Fruit fly (Drosophila melanogaster): ENCODE results near the gene Vtld.

Gene Vtld

dm6 chr3L:19791688-19792073, 31.5 kb downstream of the Vtld start (continued):
- TF ChIP-seq Hr78 (GFP tag; optimal IDR thresholded peaks at IDR 0.05) (no peak), CG2199 (GFP tag; IDR thresholded peaks at IDR 0.05) (no peak), Kr (GFP tag; optimal IDR thresholded peaks at IDR 0.05) (no peak), CG17186 (GFP tag; optimal IDR thresholded peaks at IDR 0.05) (no peak), CG15073 (GFP tag; optimal IDR thresholded peaks at IDR 0.05) (no peak), exex (tag; optimal IDR thresholded peaks at IDR 0.05) (peak; percentile 68), Drgx (GFP tag; IDR thresholded peaks at IDR 0.05) (no peak; the same call in 1 of the 2 replicates), Bdp1 (GFP tag; optimal IDR thresholded peaks at IDR 0.05) (no peak), HLHmδ (GFP tag; optimal IDR thresholded peaks at IDR 0.05) (peak; percentile 21), Bgb (GFP tag; IDR thresholded peaks at IDR 0.05; ENCODE audit: partially characterized antibody) (peak; percentile 31; the same call in 1 of the 2 replicates), CG13624 (GFP tag; optimal IDR thresholded peaks at IDR 0.05) (no peak), knrl (GFP tag; IDR thresholded peaks at IDR 0.05; ENCODE audit: partially characterized antibody) (no peak), wor (GFP tag; IDR thresholded peaks at IDR 0.05) (no peak), CG1024 (GFP tag; IDR thresholded peaks at IDR 0.05) (no peak), CG13894 (tag; optimal IDR thresholded peaks at IDR 0.05) (peak; percentile 49), ci (GFP tag; IDR thresholded peaks at IDR 0.05) (peak; percentile 71; the same call in 2 of the 3 replicates), kay (GFP tag; optimal IDR thresholded peaks at IDR 0.05) (no peak), so (GFP tag; IDR thresholded peaks at IDR 0.05) (no peak), Dek (tag; optimal IDR thresholded peaks at IDR 0.05) (no peak), CG10543 (GFP tag; optimal IDR thresholded peaks at IDR 0.05) (peak; percentile 84), Scr (GFP tag; IDR thresholded peaks at IDR 0.05; ENCODE audit: partially characterized antibody) (peak; percentile 44), unpg (GFP tag; optimal IDR thresholded peaks at IDR 0.05) (no peak), CG10267 (tag; optimal IDR thresholded peaks at IDR 0.05) (no peak), pho (GFP tag; optimal IDR thresholded peaks at IDR 0.05) (no peak), ERR (GFP tag; optimal IDR thresholded peaks at IDR 0.05) (no peak), unc-4 (GFP tag; IDR thresholded peaks at IDR 0.05; ENCODE audit: partially characterized antibody) (no peak; the same call in 1 of the 2 replicates), schlank (tag; optimal IDR thresholded peaks at IDR 0.05) (peak; percentile 13), CG12071 (GFP tag; optimal IDR thresholded peaks at IDR 0.05) (peak; percentile 41), row (GFP tag; IDR thresholded peaks at IDR 0.05) (no peak), oc (tag; optimal IDR thresholded peaks at IDR 0.05) (peak; percentile 94), Atf6 (GFP tag; IDR thresholded peaks at IDR 0.05) (peak; percentile 68), Lim3 (GFP tag; IDR thresholded peaks at IDR 0.05) (no peak), tap (tag; optimal IDR thresholded peaks at IDR 0.05) (no peak), CG7357 (GFP tag; IDR thresholded peaks at IDR 0.05) (no peak), Hey (tag; optimal IDR thresholded peaks at IDR 0.05) (no peak), cad (GFP tag; optimal IDR thresholded peaks at IDR 0.05) (peak; percentile 53), E2f2 (GFP tag; IDR thresholded peaks at IDR 0.05) (no peak), Deaf1 (tag; optimal IDR thresholded peaks at IDR 0.05) (peak; percentile 18), tio (GFP tag; optimal IDR thresholded peaks at IDR 0.05) (no peak), MTF-1 (GFP tag; optimal IDR thresholded peaks at IDR 0.05; ENCODE audit: borderline replicate concordance) (no peak), Asciz (GFP tag; optimal IDR thresholded peaks at IDR 0.05) (no peak), gt (GFP tag; IDR thresholded peaks at IDR 0.05) (no peak), h (optimal IDR thresholded peaks at IDR 0.05) (no peak), CG11504 (tag; optimal IDR thresholded peaks at IDR 0.05) (no peak), CG15601 (tag; optimal IDR thresholded peaks at IDR 0.05) (no peak), CG6854 (GFP tag; optimal IDR thresholded peaks at IDR 0.05) (peak; percentile 18), cato (GFP tag; optimal IDR thresholded peaks at IDR 0.05; ENCODE audit: borderline replicate concordance) (no peak), CG1832 (GFP tag; optimal IDR thresholded peaks at IDR 0.05) (peak; percentile 96), CG6254 (GFP tag; optimal IDR thresholded peaks at IDR 0.05) (no peak), Bteb2 (GFP tag; optimal IDR thresholded peaks at IDR 0.05) (no peak), CG18476 (GFP tag; optimal IDR thresholded peaks at IDR 0.05) (no peak)

Data from whole organism, embryonic.